Worm (Caenorhabditis elegans) whole organism, L3 larva: ENCODE results near the gene C07H4.1.

Experiments
- R02D3.7 ChIP-seq: fragments of 150-350 bp; optimal IDR thresholded peaks from 2 replicates; lab custom pipeline; 2014; ENCODE audit warnings: missing biosample characterization, missing genetic modification characterization
- ZK546.5 ChIP-seq: sonication (generic microtip); optimal IDR thresholded peaks from 2 replicates; lab custom pipeline; 2017; ENCODE audit warnings: missing biosample characterization, missing genetic modification characterization
- aly-2 ChIP-seq: fragments of 150-350 bp; optimal IDR thresholded peaks from 2 replicates; lab custom pipeline; 2014; ENCODE audit warnings: missing biosample characterization, missing genetic modification characterization
- ama-1 ChIP-seq: fragments of 150-350 bp; optimal IDR thresholded peaks from 2 replicates; lab custom pipeline; 2018
- ceh-28 ChIP-seq: fragments of 150-350 bp; optimal IDR thresholded peaks from 2 replicates; lab custom pipeline; 2014; ENCODE audit warnings: missing biosample characterization, missing genetic modification reagents, missing genetic modification characterization
- ceh-82 ChIP-seq: fragments of 150-350 bp; optimal IDR thresholded peaks from 2 replicates; lab custom pipeline; 2014; ENCODE audit warnings: missing biosample characterization, missing genetic modification characterization
- egl-5 ChIP-seq: fragments of 150-350 bp; optimal IDR thresholded peaks from 2 replicates; lab custom pipeline; 2017; ENCODE audit warnings: missing biosample characterization, missing genetic modification reagents, missing genetic modification characterization, inconsistent platforms
- elt-2 ChIP-seq: sonication (generic microtip); optimal IDR thresholded peaks from 2 replicates; lab custom pipeline; 2016; ENCODE audit warnings: missing genetic modification reagents, mild to moderate bottlenecking, missing genetic modification characterization, missing compliant biosample characterization
- elt-3 ChIP-seq, 3 experiments: fragments of 150-350 bp in 1 of 3; sonication (generic microtip) in 2 of 3; optimal IDR thresholded peaks; 2 replicates in 2 of 3; 4 replicates in 1 of 3; lab custom pipeline; 2014 to 2017; ENCODE audit warnings: missing biosample characterization in 3 of 3, missing genetic modification characterization in 3 of 3
- fkh-10 ChIP-seq: sonication (generic microtip); optimal IDR thresholded peaks from 2 replicates; lab custom pipeline; 2017; ENCODE audit warnings: missing biosample characterization, missing genetic modification reagents, missing genetic modification characterization
- fkh-2 ChIP-seq: fragments of 150-350 bp; optimal IDR thresholded peaks from 2 replicates; lab custom pipeline; 2014; ENCODE audit warnings: missing biosample characterization, missing genetic modification reagents, missing genetic modification characterization
- fos-1 ChIP-seq: fragments of 150-350 bp; optimal IDR thresholded peaks from 2 replicates; lab custom pipeline; 2014; ENCODE audit warnings: missing biosample characterization, missing genetic modification characterization
- hmg-11 ChIP-seq: sonication (generic microtip); optimal IDR thresholded peaks from 2 replicates; lab custom pipeline; 2016; ENCODE audit warnings: missing genetic modification characterization, missing compliant biosample characterization
- lin-15B ChIP-seq: fragments of 150-350 bp; optimal IDR thresholded peaks from 2 replicates; lab custom pipeline; 2014; ENCODE audit warnings: missing biosample characterization, missing genetic modification characterization
- lin-39 ChIP-seq: fragments of 150-350 bp; optimal IDR thresholded peaks from 2 replicates; lab custom pipeline; 2018; ENCODE audit warnings: missing biosample characterization, missing genetic modification reagents, missing genetic modification characterization
- lsy-12 ChIP-seq: sonication (generic microtip); optimal IDR thresholded peaks from 2 replicates; lab custom pipeline; 2016; ENCODE audit warnings: mild to moderate bottlenecking, missing genetic modification characterization, missing compliant biosample characterization
- mdl-1 ChIP-seq: fragments of 150-350 bp; optimal IDR thresholded peaks from 2 replicates; lab custom pipeline; 2014; ENCODE audit warnings: missing biosample characterization, missing genetic modification characterization
- mml-1 ChIP-seq: fragments of 150-350 bp; sonication (generic microtip); optimal IDR thresholded peaks from 3 replicates; lab custom pipeline; 2014; ENCODE audit warnings: missing biosample characterization, missing genetic modification characterization
- nfya-1 ChIP-seq: sonication (generic microtip); optimal IDR thresholded peaks from 2 replicates; lab custom pipeline; 2017; ENCODE audit warnings: missing genetic modification characterization, mild to moderate bottlenecking, missing compliant biosample characterization, antibody characterized with exemption, moderate library complexity; ENCODE audit not compliant: insufficient read depth
- nhr-11 ChIP-seq: fragments of 150-350 bp; optimal IDR thresholded peaks from 2 replicates; lab custom pipeline; 2014; ENCODE audit warnings: missing biosample characterization, missing genetic modification characterization
- nhr-12 ChIP-seq: fragments of 150-350 bp; optimal IDR thresholded peaks from 2 replicates; lab custom pipeline; 2014; ENCODE audit warnings: missing biosample characterization, missing genetic modification characterization
- nhr-23 ChIP-seq: fragments of 150-350 bp; optimal IDR thresholded peaks from 2 replicates; lab custom pipeline; 2014; ENCODE audit warnings: missing biosample characterization, missing genetic modification reagents, missing genetic modification characterization
- nhr-237 ChIP-seq: fragments of 150-350 bp; optimal IDR thresholded peaks from 2 replicates; lab custom pipeline; 2014; ENCODE audit warnings: missing biosample characterization, missing genetic modification characterization
- nhr-25 ChIP-seq: sonication (generic microtip); optimal IDR thresholded peaks from 2 replicates; lab custom pipeline; 2017; ENCODE audit warnings: missing biosample characterization, missing genetic modification characterization
- nhr-28 ChIP-seq: fragments of 150-350 bp; optimal IDR thresholded peaks from 2 replicates; lab custom pipeline; 2014; ENCODE audit warnings: missing biosample characterization, missing genetic modification characterization
- nhr-43 ChIP-seq: sonication (generic microtip); optimal IDR thresholded peaks from 2 replicates; lab custom pipeline; 2016; ENCODE audit warnings: mild to moderate bottlenecking, missing genetic modification characterization, missing compliant biosample characterization; ENCODE audit not compliant: poor library complexity, severe bottlenecking
- nhr-67 ChIP-seq: fragments of 150-350 bp; optimal IDR thresholded peaks from 2 replicates; lab custom pipeline; 2014; ENCODE audit warnings: missing biosample characterization, missing genetic modification characterization
- nhr-77 ChIP-seq: fragments of 150-350 bp; optimal IDR thresholded peaks from 2 replicates; lab custom pipeline; 2014; ENCODE audit warnings: missing biosample characterization, missing genetic modification characterization
- pha-4 ChIP-seq: fragments of 150-350 bp; optimal IDR thresholded peaks from 2 replicates; lab custom pipeline; 2014; ENCODE audit warnings: missing biosample characterization, missing genetic modification reagents, missing genetic modification characterization
- pqm-1 ChIP-seq: fragments of 150-350 bp; optimal IDR thresholded peaks from 2 replicates; lab custom pipeline; 2017; ENCODE audit warnings: missing biosample characterization, missing genetic modification characterization, inconsistent platforms
- sea-2 ChIP-seq: fragments of 150-350 bp; sonication (generic microtip); optimal IDR thresholded peaks from 4 replicates; lab custom pipeline; 2014; ENCODE audit warnings: missing biosample characterization, missing genetic modification reagents, missing genetic modification characterization
- skn-1 ChIP-seq: fragments of 150-350 bp; optimal IDR thresholded peaks from 2 replicates; lab custom pipeline; 2014; ENCODE audit warnings: missing biosample characterization, missing genetic modification characterization
- snpc-4 ChIP-seq: fragments of 150-350 bp; optimal IDR thresholded peaks from 2 replicates; lab custom pipeline; 2014; ENCODE audit warnings: missing biosample characterization, missing genetic modification characterization
- tbx-2 ChIP-seq: sonication (generic microtip); optimal IDR thresholded peaks from 2 replicates; lab custom pipeline; 2016; ENCODE audit warnings: mild to moderate bottlenecking, missing genetic modification characterization, missing compliant biosample characterization
- zag-1 ChIP-seq: fragments of 150-350 bp; optimal IDR thresholded peaks from 2 replicates; lab custom pipeline; 2014; ENCODE audit warnings: missing biosample characterization, missing genetic modification characterization
- ztf-11 ChIP-seq: fragments of 150-350 bp; optimal IDR thresholded peaks from 2 replicates; lab custom pipeline; 2014; ENCODE audit warnings: missing biosample characterization, missing genetic modification characterization
- ztf-4 ChIP-seq: fragments of 150-350 bp; optimal IDR thresholded peaks from 2 replicates; lab custom pipeline; 2014; ENCODE audit warnings: missing biosample characterization, missing genetic modification characterization

Gene C07H4.1

DNA sequence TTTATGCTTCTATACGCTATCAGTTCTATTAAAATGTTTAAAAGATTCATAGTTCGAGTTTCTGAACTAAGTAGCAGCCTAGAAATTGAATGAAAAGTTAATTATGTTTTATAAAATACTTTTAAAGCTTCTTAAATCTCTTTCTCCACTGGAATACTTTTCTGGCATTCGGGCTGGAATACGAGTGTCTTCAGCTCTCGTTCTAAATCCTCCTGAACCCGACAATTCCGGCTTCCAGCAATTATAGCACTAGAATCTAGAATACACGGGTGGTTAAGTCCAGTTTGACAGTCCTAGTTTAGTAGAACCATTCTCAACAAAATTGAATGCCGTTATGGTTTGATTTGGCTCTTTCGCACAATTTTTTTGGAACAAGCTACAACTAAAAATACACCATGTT, 38.9 kb upstream of the C07H4.1 start:
- TF ChIP-seq pqm-1 (no peak), elt-2 (tag; lab: Kevin White, UChicago) (no peak), ceh-82 (tag; lab: Kevin White, UChicago) (no peak), nhr-43 (tag; lab: Kevin White, UChicago) (peak; percentile 12), lsy-12 (tag; lab: Kevin White, UChicago) (peak; percentile 62), ceh-28 (tag; lab: Kevin White, UChicago) (peak; percentile 14)

DNA sequence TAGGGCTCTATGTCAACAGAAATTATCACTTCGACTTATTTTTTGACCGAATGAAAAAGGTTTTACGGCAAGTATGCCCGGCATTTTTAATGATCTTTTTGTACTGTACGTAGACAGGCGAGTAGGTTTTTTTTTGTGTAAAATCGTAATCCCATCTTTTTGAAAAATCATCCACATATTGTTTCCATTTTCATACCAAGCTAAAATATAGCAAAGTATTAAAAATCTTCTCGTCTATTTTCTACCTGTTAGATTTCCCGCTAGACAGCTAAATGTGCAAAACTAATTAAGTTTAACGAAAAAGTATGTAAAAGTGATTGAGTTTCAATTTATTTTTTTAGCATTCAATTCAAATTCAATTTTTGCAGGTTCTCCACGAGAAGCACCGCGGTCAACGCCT, 37.9 kb upstream of the C07H4.1 start, which contains the start of gene C16D2.1:
Gene C16D2.1, plus strand, starts transcription at position 301 of the 400 bp plus-strand sequence.
- TF ChIP-seq skn-1 (no peak), snpc-4 (tag; lab: Kevin White, UChicago) (no peak), ceh-82 (tag; lab: Kevin White, UChicago) (no peak), nfya-1 (tag; lab: Kevin White, UChicago) (no peak), nhr-28 (no peak), mdl-1 (tag; lab: Kevin White, UChicago) (no peak), tbx-2 (tag; lab: Kevin White, UChicago) (no peak), lin-15B (tag; lab: Kevin White, UChicago) (no peak), nhr-237 (no peak), mml-1 (tag; lab: Kevin White, UChicago) (no peak), fkh-10 (GFP tag; lab: Kevin White, UChicago) (no peak), aly-2 (no peak), fkh-2 (tag; lab: Kevin White, UChicago) (no peak), ZK546.5 (no peak), ceh-28 (tag; lab: Kevin White, UChicago) (no peak), sea-2 (GFP tag; lab: Kevin White, UChicago) (no peak)

DNA sequence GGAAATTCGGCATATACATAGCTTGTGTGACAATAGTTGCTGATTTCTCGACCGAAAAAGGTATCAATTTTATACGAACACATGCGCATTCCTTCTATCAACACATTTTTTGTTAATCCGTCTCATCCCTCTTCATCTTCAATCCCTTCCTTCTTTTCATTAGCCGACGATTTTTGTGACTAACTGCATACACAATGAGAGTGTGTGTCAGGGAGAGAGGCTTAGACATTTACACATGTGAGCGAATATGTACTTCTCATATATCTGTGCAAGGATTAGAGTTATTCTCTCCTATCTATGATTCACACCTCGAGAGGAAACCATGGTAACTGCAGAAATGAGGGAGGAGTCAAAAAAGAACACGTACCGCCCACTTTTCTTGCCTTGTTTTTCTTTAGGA, 36.9 kb upstream of the C07H4.1 start:
- TF ChIP-seq nhr-11 (tag; lab: Kevin White, UChicago) (peak; percentile 23), nhr-25 (tag; lab: Kevin White, UChicago) (peak; percentile 49), egl-5 (tag; lab: Kevin White, UChicago) (no peak)

DNA sequence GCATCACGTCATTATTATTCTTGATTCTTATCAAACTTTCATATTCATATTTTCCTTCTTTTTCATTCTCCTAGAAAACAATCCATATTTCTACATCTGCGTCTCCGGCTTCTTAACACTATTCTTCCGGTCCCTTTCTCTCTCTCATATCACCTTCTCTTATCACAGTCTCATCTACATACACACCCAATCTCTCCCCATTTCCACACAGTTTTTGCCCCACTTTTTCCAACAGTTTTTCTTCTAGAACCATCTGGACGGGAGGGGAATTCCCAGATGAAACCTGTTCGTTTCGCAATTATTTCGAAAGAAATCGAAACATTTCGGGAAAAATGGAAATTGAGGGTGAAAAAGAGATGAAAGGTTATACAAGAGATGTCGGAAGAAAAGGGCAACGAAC, 34.6 kb upstream of the C07H4.1 start:
- TF ChIP-seq R02D3.7 (tag; lab: Kevin White, UChicago): peak; percentile 43
- peak; percentile 65 for TF ChIP-seq lsy-12 (tag; lab: Kevin White, UChicago)
- TF ChIP-seq zag-1 (tag; lab: Kevin White, UChicago): no peak
- TF ChIP-seq pha-4: peak; percentile 29
- TF ChIP-seq fos-1 (tag; lab: Kevin White, UChicago): peak; percentile 47
- peak; percentile 82 for TF ChIP-seq nhr-25 (tag; lab: Kevin White, UChicago)
- no peak for TF ChIP-seq sea-2 (GFP tag; lab: Kevin White, UChicago)
- peak; percentile 69 for TF ChIP-seq pqm-1
- TF ChIP-seq nhr-237: no peak
- TF ChIP-seq aly-2: no peak
- TF ChIP-seq nhr-43 (tag; lab: Kevin White, UChicago): peak; percentile 50
- TF ChIP-seq nhr-67: no peak
- peak; percentile 46 for TF ChIP-seq nfya-1 (tag; lab: Kevin White, UChicago)
- TF ChIP-seq nhr-28: no peak
- no peak for TF ChIP-seq mdl-1 (tag; lab: Kevin White, UChicago)
- TF ChIP-seq ama-1 (lab: Kevin White, UChicago): peak; percentile 16
- TF ChIP-seq ZK546.5: no peak
- TF ChIP-seq hmg-11 (tag; lab: Kevin White, UChicago): no peak
- no peak for TF ChIP-seq tbx-2 (tag; lab: Kevin White, UChicago)
- TF ChIP-seq elt-3 (tag; optimal IDR thresholded peaks at IDR 0.05; lab: Kevin White, UChicago): peak in 1 of 3 experiments; percentile 89
- TF ChIP-seq ztf-11 (tag; lab: Kevin White, UChicago): no peak
- TF ChIP-seq fkh-10 (GFP tag; lab: Kevin White, UChicago): no peak
- peak; percentile 76 for TF ChIP-seq ceh-28 (tag; lab: Kevin White, UChicago)
- no peak for TF ChIP-seq nhr-77 (tag; lab: Kevin White, UChicago)
- TF ChIP-seq snpc-4 (tag; lab: Kevin White, UChicago): no peak
- TF ChIP-seq nhr-11 (tag; lab: Kevin White, UChicago): no peak
- peak; percentile 93 for TF ChIP-seq elt-2 (tag; lab: Kevin White, UChicago)
- TF ChIP-seq fkh-2 (tag; lab: Kevin White, UChicago): no peak
- peak; percentile 97 for TF ChIP-seq nhr-23 (tag; lab: Kevin White, UChicago)
- TF ChIP-seq nhr-12 (tag; lab: Kevin White, UChicago): no peak
- TF ChIP-seq ztf-4: no peak
- TF ChIP-seq lin-39: no peak
- TF ChIP-seq egl-5 (tag; lab: Kevin White, UChicago): no peak
- TF ChIP-seq lin-15B (tag; lab: Kevin White, UChicago): no peak
